Worm (Caenorhabditis elegans) whole organism, L4 larva: Measurements from ENCODE around the gene C06E4.8.

Experiments used
- D1046.2 ChIP-seq: fragments of 200-800 bp; sonication (Bioruptor generic); IDR thresholded peaks from 2 replicates; pipeline ENCODE4 v1.3.6; 2022; ENCODE audit warnings: missing genetic modification characterization, missing compliant biosample characterization
- F49E8.2 ChIP-seq: sonication (generic microtip); optimal IDR thresholded peaks from 2 replicates; lab custom pipeline; 2016; ENCODE audit warnings: missing compliant biosample characterization, mild to moderate bottlenecking, missing genetic modification characterization, borderline replicate concordance
- Y105C5A.15 ChIP-seq: fragments of 200-800 bp; sonication (Bioruptor generic); IDR thresholded peaks from 2 replicates; pipeline ENCODE4 v1.3.6; 2022; ENCODE audit warnings: missing genetic modification characterization, missing compliant biosample characterization
- Y48G9A.11 ChIP-seq: fragments of 200-800 bp; sonication (Bioruptor generic); IDR thresholded peaks from 2 replicates; pipeline ENCODE4 v1.3.6; 2022; ENCODE audit warnings: missing genetic modification reagents, missing genetic modification characterization, missing compliant biosample characterization
- Y5F2A.4 ChIP-seq: fragments of 200-800 bp; sonication (Bioruptor generic); optimal IDR thresholded peaks from 2 replicates; lab custom pipeline; 2018; ENCODE audit warnings: mild to moderate bottlenecking, missing genetic modification characterization, missing compliant biosample characterization
- aha-1 ChIP-seq: fragments of 150-350 bp; peaks from one replicate; lab custom pipeline; 2014; ENCODE audit warnings: missing biosample characterization, missing genetic modification characterization
- ama-1 ChIP-seq: fragments of 150-350 bp; optimal IDR thresholded peaks from 2 replicates; lab custom pipeline; 2014; ENCODE audit warnings: inconsistent platforms, mixed read lengths
- attf-4 ChIP-seq: sonication (generic microtip); optimal IDR thresholded peaks from 3 replicates; lab custom pipeline; 2017; ENCODE audit warnings: missing biosample characterization, missing genetic modification characterization
- ctbp-1 ChIP-seq: fragments of 200-800 bp; sonication (Bioruptor generic); IDR thresholded peaks from 2 replicates; pipeline ENCODE4 v1.3.6; 2022; ENCODE audit warnings: missing genetic modification reagents, missing genetic modification characterization, missing compliant biosample characterization
- daf-16 ChIP-seq, 3 experiments: sonication (generic microtip); optimal IDR thresholded peaks; 2 replicates each; lab custom pipeline; 2016 to 2017; ENCODE audit warnings: missing genetic modification characterization in 3 of 3, missing genetic modification reagents in 3 of 3, mild to moderate bottlenecking in 2 of 3, missing compliant biosample characterization in 2 of 3, missing biosample characterization in 1 of 3, moderate library complexity in 1 of 3
- dmd-6 ChIP-seq: fragments of 200-800 bp; sonication (Bioruptor generic); IDR thresholded peaks from 2 replicates; pipeline ENCODE4 v1.3.6; 2022; ENCODE audit warnings: missing genetic modification reagents, missing genetic modification characterization, missing compliant biosample characterization
- duxl-1 ChIP-seq: sonication (generic microtip); optimal IDR thresholded peaks from 2 replicates; lab custom pipeline; 2016; ENCODE audit warnings: mild to moderate bottlenecking, missing genetic modification characterization, moderate library complexity, missing compliant biosample characterization; ENCODE audit not compliant: poor library complexity
- fkh-10 ChIP-seq: fragments of 150-350 bp; optimal IDR thresholded peaks from 2 replicates; lab custom pipeline; 2014; ENCODE audit warnings: missing biosample characterization, missing genetic modification reagents, missing genetic modification characterization
- hlh-11 ChIP-seq: fragments of 200-800 bp; sonication (Bioruptor generic); optimal IDR thresholded peaks from 2 replicates; lab custom pipeline; 2018; ENCODE audit warnings: mild to moderate bottlenecking, missing genetic modification characterization, missing compliant biosample characterization
- lim-7 ChIP-seq: fragments of 200-800 bp; sonication (Bioruptor generic); IDR thresholded peaks from 2 replicates; pipeline ENCODE4 v1.3.6; 2022; ENCODE audit warnings: missing genetic modification characterization, missing compliant biosample characterization
- lin-1 ChIP-seq: fragments of 200-800 bp; sonication (Bioruptor generic); IDR thresholded peaks from 2 replicates; pipeline ENCODE4 v1.3.6; 2022; ENCODE audit warnings: missing genetic modification reagents, missing genetic modification characterization, missing compliant biosample characterization
- lsy-2 ChIP-seq, 2 experiments: fragments of 150-350 bp in 1 of 2; sonication (generic microtip) in 1 of 2; optimal IDR thresholded peaks; 2 replicates each; lab custom pipeline; 2014 to 2017; ENCODE audit warnings: missing biosample characterization in 2 of 2, missing genetic modification characterization in 2 of 2
- madf-9 ChIP-seq: fragments of 200-800 bp; sonication (Bioruptor generic); conservative IDR thresholded peaks from 2 replicates; pipeline ENCODE4 v1.3.6; 2022; ENCODE audit warnings: missing genetic modification reagents, missing genetic modification characterization, missing compliant biosample characterization
- mdl-1 ChIP-seq, 2 experiments: fragments of 150-350 bp in 1 of 2; sonication (generic microtip) in 1 of 2; optimal IDR thresholded peaks; 2 replicates each; lab custom pipeline; 2014 to 2017; ENCODE audit warnings: missing biosample characterization in 2 of 2, missing genetic modification characterization in 2 of 2
- mep-1 ChIP-seq: fragments of 150-350 bp; sonication (generic microtip); optimal IDR thresholded peaks from 3 replicates; lab custom pipeline; 2014; ENCODE audit warnings: missing biosample characterization, missing genetic modification characterization
- mxl-3 ChIP-seq: fragments of 200-800 bp; sonication (Bioruptor generic); optimal IDR thresholded peaks from 2 replicates; lab custom pipeline; 2018; ENCODE audit warnings: mild to moderate bottlenecking, missing genetic modification characterization, missing compliant biosample characterization
- nhr-102 ChIP-seq: sonication (generic microtip); optimal IDR thresholded peaks from 2 replicates; lab custom pipeline; 2016; ENCODE audit warnings: mild to moderate bottlenecking, missing genetic modification characterization, moderate library complexity, missing compliant biosample characterization
- nhr-11 ChIP-seq: fragments of 150-350 bp; optimal IDR thresholded peaks from 2 replicates; lab custom pipeline; 2014; ENCODE audit warnings: missing biosample characterization, missing genetic modification characterization
- nhr-111 ChIP-seq: fragments of 200-800 bp; sonication (Bioruptor generic); optimal IDR thresholded peaks from 2 replicates; lab custom pipeline; 2018; ENCODE audit warnings: mild to moderate bottlenecking, missing genetic modification characterization, missing compliant biosample characterization
- nhr-28 ChIP-seq: fragments of 150-350 bp; optimal IDR thresholded peaks from 2 replicates; lab custom pipeline; 2014; ENCODE audit warnings: missing biosample characterization, missing genetic modification characterization
- nhr-48 ChIP-seq: sonication (generic microtip); optimal IDR thresholded peaks from 2 replicates; lab custom pipeline; 2016; ENCODE audit warnings: mild to moderate bottlenecking, missing genetic modification characterization, missing compliant biosample characterization
- nhr-77 ChIP-seq: fragments of 150-350 bp; optimal IDR thresholded peaks from 2 replicates; lab custom pipeline; 2014; ENCODE audit warnings: missing biosample characterization, missing genetic modification characterization
- php-3 ChIP-seq: fragments of 200-800 bp; sonication (Bioruptor generic); IDR thresholded peaks from 2 replicates; pipeline ENCODE4 v1.3.6; 2022; ENCODE audit warnings: missing genetic modification reagents, missing genetic modification characterization, missing compliant biosample characterization
- pqm-1 ChIP-seq: sonication (generic microtip); optimal IDR thresholded peaks from 2 replicates; lab custom pipeline; 2017; ENCODE audit warnings: missing biosample characterization, missing genetic modification characterization
- rbr-2 ChIP-seq: sonication (generic microtip); optimal IDR thresholded peaks from 2 replicates; lab custom pipeline; 2016; ENCODE audit warnings: missing genotype, missing genetic modification characterization, missing compliant biosample characterization
- sdz-12 ChIP-seq: fragments of 200-800 bp; sonication (Bioruptor generic); optimal IDR thresholded peaks from 2 replicates; lab custom pipeline; 2018; ENCODE audit warnings: mild to moderate bottlenecking, missing genetic modification characterization, missing compliant biosample characterization
- skn-1 ChIP-seq: fragments of 150-350 bp; optimal IDR thresholded peaks from 2 replicates; lab custom pipeline; 2014; ENCODE audit warnings: missing biosample characterization, missing genetic modification characterization
- snpc-1.2 ChIP-seq: fragments of 200-800 bp; sonication (Bioruptor generic); IDR thresholded peaks from 2 replicates; pipeline ENCODE4 v1.3.6; 2022; ENCODE audit warnings: missing genetic modification reagents, missing genetic modification characterization, missing compliant biosample characterization
- snpc-4 ChIP-seq: fragments of 150-350 bp; optimal IDR thresholded peaks from 2 replicates; lab custom pipeline; 2014; ENCODE audit warnings: missing biosample characterization, missing genetic modification characterization
- tag-97 ChIP-seq: fragments of 200-800 bp; sonication (Bioruptor generic); IDR thresholded peaks from 2 replicates; pipeline ENCODE4 v1.3.6; 2022; ENCODE audit warnings: missing genetic modification characterization, missing compliant biosample characterization
- tra-1 ChIP-seq: fragments of 200-800 bp; sonication (Bioruptor generic); IDR thresholded peaks from 2 replicates; pipeline ENCODE4 v1.3.6; 2022; ENCODE audit warnings: missing genetic modification reagents, missing genetic modification characterization, missing compliant biosample characterization
- unc-62 ChIP-seq, 3 experiments: fragments of 150-350 bp in 1 of 3; sonication (generic microtip); optimal IDR thresholded peaks in 2 of 3; peaks in 1 of 3; 1 replicate in 1 of 3; 2 replicates in 2 of 3; lab custom pipeline; 2014 to 2017; ENCODE audit warnings: missing biosample characterization in 3 of 3, missing genetic modification characterization in 3 of 3, missing genetic modification reagents in 3 of 3, missing genotype in 1 of 3
- zip-11 ChIP-seq: fragments of 200-800 bp; sonication (Bioruptor generic); IDR thresholded peaks from 2 replicates; pipeline ENCODE4 v1.3.6; 2022; ENCODE audit warnings: missing genetic modification characterization, missing compliant biosample characterization

C06E4.8 gene

ce11 chrIV:7240564-7240963 is 45.1 kb downstream of the C06E4.8 start (continued):
- TF ChIP-seq skn-1 (tag; lab: Kevin White, UChicago) (no peak), attf-4 (no peak), tag-97 (GFP tag; lab: Robert Waterston, UW) (no peak), D1046.2 (GFP tag; lab: Robert Waterston, UW) (no peak), lim-7 (no peak), mdl-1 (tag; optimal IDR thresholded peaks at IDR 0.05; lab: Kevin White, UChicago) (no peak), mep-1 (tag; lab: Kevin White, UChicago) (no peak), nhr-77 (tag; lab: Kevin White, UChicago) (no peak), ama-1 (lab: Kevin White, UChicago) (no peak), snpc-4 (tag; lab: Kevin White, UChicago) (no peak), zip-11 (GFP tag; lab: Robert Waterston, UW) (no peak), sdz-12 (GFP tag; lab: Kevin White, UChicago) (no peak), hlh-11 (tag; lab: Kevin White, UChicago) (peak; percentile 14), madf-9 (GFP tag; lab: Robert Waterston, UW) (no peak), aha-1 (peak; percentile 56), nhr-102 (tag; lab: Kevin White, UChicago) (no peak), fkh-10 (no peak), ctbp-1 (GFP tag; lab: Robert Waterston, UW) (no peak)

- TF ChIP-seq snpc-1.2 (GFP tag; lab: Robert Waterston, UW), result no peak
- no peak for TF ChIP-seq Y48G9A.11 (GFP tag; lab: Robert Waterston, UW)
- TF ChIP-seq rbr-2 (tag; lab: Kevin White, UChicago), result no peak
- TF ChIP-seq aha-1, result peak; percentile 26
- TF ChIP-seq nhr-102 (tag; lab: Kevin White, UChicago), result peak; percentile 41
- peak; percentile 15 for TF ChIP-seq hlh-11 (tag; lab: Kevin White, UChicago)
- peak; percentile 77; the same call in 1 of the 2 replicates for TF ChIP-seq tra-1 (GFP tag; lab: Robert Waterston, UW)
- peak in 1 of 2 experiments; percentile 68 for TF ChIP-seq unc-62 (GFP tag; optimal IDR thresholded peaks at IDR 0.05 in 1 of 2; lab: Kevin White, UChicago)
- TF ChIP-seq unc-62 (tag; optimal IDR thresholded peaks at IDR 0.05; lab: Kevin White, UChicago), result no peak
- TF ChIP-seq lin-1, result peak; percentile 65; the same call in 1 of the 2 replicates
- peak; percentile 75 for TF ChIP-seq pqm-1 (tag; lab: Kevin White, UChicago)
- no peak for TF ChIP-seq daf-16 (GFP tag; optimal IDR thresholded peaks at IDR 0.05; lab: Kevin White, UChicago)
- TF ChIP-seq daf-16 (tag; optimal IDR thresholded peaks at IDR 0.05; lab: Kevin White, UChicago), result peak; percentile 51
- peak; percentile 47; the same call in 1 of the 2 replicates for TF ChIP-seq php-3 (GFP tag; lab: Robert Waterston, UW)
- peak; percentile 92 for TF ChIP-seq dmd-6
- no peak for TF ChIP-seq Y5F2A.4 (GFP tag; lab: Kevin White, UChicago)
- peak; percentile 67 for TF ChIP-seq nhr-28 (tag; lab: Kevin White, UChicago)
These were observed 47.9 kb downstream of the C06E4.8 start, which contains the start of gene elo-3 for ce11 chrIV:7237668-7238214. Gene elo-3, plus strand, starts transcription at chrIV:7237718.

- TF ChIP-seq nhr-48 (peak; percentile 31), php-3 (GFP tag; lab: Robert Waterston, UW) (0 out of 2 replicates have a peak, but pooled peaks have one; percentile 7), tag-97 (GFP tag; lab: Robert Waterston, UW) (no peak), F49E8.2 (tag; lab: Kevin White, UChicago) (no peak), hlh-11 (tag; lab: Kevin White, UChicago) (peak; percentile 20), lsy-2 (tag; optimal IDR thresholded peaks at IDR 0.05; lab: Kevin White, UChicago) (peak in 1 of 2 experiments; percentile 26), unc-62 (GFP tag; optimal IDR thresholded peaks at IDR 0.05 in 1 of 2; lab: Kevin White, UChicago) (peak in 1 of 2 experiments; percentile 17), unc-62 (tag; optimal IDR thresholded peaks at IDR 0.05; lab: Kevin White, UChicago) (no peak), nhr-111 (GFP tag; lab: Kevin White, UChicago) (no peak), Y105C5A.15 (GFP tag; lab: Robert Waterston, UW) (no peak), skn-1 (tag; lab: Kevin White, UChicago) (no peak), duxl-1 (tag; lab: Kevin White, UChicago) (no peak), mxl-3 (GFP tag; lab: Kevin White, UChicago) (peak; percentile 52), nhr-11 (tag; lab: Kevin White, UChicago) (no peak)
These were observed 49.4 kb downstream of the C06E4.8 start for ce11 chrIV:7236248-7236772.
